Worm (Caenorhabditis elegans) whole organism, L3 larva: ENCODE measurements around the gene gck-4.

ENCODE experiments used
- R02D3.7 ChIP-seq: fragments of 150-350 bp; optimal IDR thresholded peaks from 2 replicates; lab custom pipeline; 2014; ENCODE audit warnings: missing biosample characterization, missing genetic modification characterization
- ZK546.5 ChIP-seq: sonication (generic microtip); optimal IDR thresholded peaks from 2 replicates; lab custom pipeline; 2017; ENCODE audit warnings: missing biosample characterization, missing genetic modification characterization
- aly-2 ChIP-seq: fragments of 150-350 bp; optimal IDR thresholded peaks from 2 replicates; lab custom pipeline; 2014; ENCODE audit warnings: missing biosample characterization, missing genetic modification characterization
- ceh-16 ChIP-seq: sonication (generic microtip); optimal IDR thresholded peaks from 2 replicates; lab custom pipeline; 2017; ENCODE audit warnings: missing biosample characterization, missing genetic modification characterization
- ceh-28 ChIP-seq: fragments of 150-350 bp; optimal IDR thresholded peaks from 2 replicates; lab custom pipeline; 2014; ENCODE audit warnings: missing biosample characterization, missing genetic modification reagents, missing genetic modification characterization
- ceh-9 ChIP-seq: sonication (generic microtip); optimal IDR thresholded peaks from 2 replicates; lab custom pipeline; 2018; ENCODE audit warnings: missing biosample characterization, missing genetic modification characterization
- daf-12 ChIP-seq: fragments of 150-350 bp; optimal IDR thresholded peaks from 2 replicates; lab custom pipeline; 2014; ENCODE audit warnings: missing biosample characterization, missing genetic modification reagents, missing genetic modification characterization
- egl-27 ChIP-seq: sonication (generic microtip); optimal IDR thresholded peaks from 4 replicates; lab custom pipeline; 2017; ENCODE audit warnings: missing biosample characterization, missing genetic modification reagents, missing genetic modification characterization
- egl-5 ChIP-seq: fragments of 150-350 bp; optimal IDR thresholded peaks from 2 replicates; lab custom pipeline; 2017; ENCODE audit warnings: missing biosample characterization, missing genetic modification reagents, missing genetic modification characterization, inconsistent platforms
- elt-2 ChIP-seq: sonication (generic microtip); optimal IDR thresholded peaks from 2 replicates; lab custom pipeline; 2016; ENCODE audit warnings: missing genetic modification reagents, mild to moderate bottlenecking, missing genetic modification characterization, missing compliant biosample characterization
- eor-1 ChIP-seq, 2 experiments: fragments of 150-350 bp; optimal IDR thresholded peaks; 2 replicates each; lab custom pipeline; 2014 to 2018; ENCODE audit warnings: missing biosample characterization in 2 of 2, missing genetic modification characterization in 2 of 2
- fkh-10 ChIP-seq: sonication (generic microtip); optimal IDR thresholded peaks from 2 replicates; lab custom pipeline; 2017; ENCODE audit warnings: missing biosample characterization, missing genetic modification reagents, missing genetic modification characterization
- fkh-2 ChIP-seq: fragments of 150-350 bp; optimal IDR thresholded peaks from 2 replicates; lab custom pipeline; 2014; ENCODE audit warnings: missing biosample characterization, missing genetic modification reagents, missing genetic modification characterization
- fos-1 ChIP-seq: fragments of 150-350 bp; optimal IDR thresholded peaks from 2 replicates; lab custom pipeline; 2014; ENCODE audit warnings: missing biosample characterization, missing genetic modification characterization
- hmg-11 ChIP-seq: sonication (generic microtip); optimal IDR thresholded peaks from 2 replicates; lab custom pipeline; 2016; ENCODE audit warnings: missing genetic modification characterization, missing compliant biosample characterization
- jun-1 ChIP-seq: fragments of 150-350 bp; optimal IDR thresholded peaks from 2 replicates; lab custom pipeline; 2014; ENCODE audit warnings: missing biosample characterization, missing genetic modification reagents, missing genetic modification characterization
- lin-15B ChIP-seq: fragments of 150-350 bp; optimal IDR thresholded peaks from 2 replicates; lab custom pipeline; 2014; ENCODE audit warnings: missing biosample characterization, missing genetic modification characterization
- lsy-12 ChIP-seq: sonication (generic microtip); optimal IDR thresholded peaks from 2 replicates; lab custom pipeline; 2016; ENCODE audit warnings: mild to moderate bottlenecking, missing genetic modification characterization, missing compliant biosample characterization
- mml-1 ChIP-seq: fragments of 150-350 bp; sonication (generic microtip); optimal IDR thresholded peaks from 3 replicates; lab custom pipeline; 2014; ENCODE audit warnings: missing biosample characterization, missing genetic modification characterization
- nhr-11 ChIP-seq: fragments of 150-350 bp; optimal IDR thresholded peaks from 2 replicates; lab custom pipeline; 2014; ENCODE audit warnings: missing biosample characterization, missing genetic modification characterization
- nhr-12 ChIP-seq: fragments of 150-350 bp; optimal IDR thresholded peaks from 2 replicates; lab custom pipeline; 2014; ENCODE audit warnings: missing biosample characterization, missing genetic modification characterization
- nhr-28 ChIP-seq: fragments of 150-350 bp; optimal IDR thresholded peaks from 2 replicates; lab custom pipeline; 2014; ENCODE audit warnings: missing biosample characterization, missing genetic modification characterization
- nhr-43 ChIP-seq: sonication (generic microtip); optimal IDR thresholded peaks from 2 replicates; lab custom pipeline; 2016; ENCODE audit warnings: mild to moderate bottlenecking, missing genetic modification characterization, missing compliant biosample characterization; ENCODE audit not compliant: poor library complexity, severe bottlenecking
- nhr-67 ChIP-seq: fragments of 150-350 bp; optimal IDR thresholded peaks from 2 replicates; lab custom pipeline; 2014; ENCODE audit warnings: missing biosample characterization, missing genetic modification characterization
- nhr-76 ChIP-seq: fragments of 150-350 bp; sonication (generic microtip); optimal IDR thresholded peaks from 5 replicates; lab custom pipeline; 2014; ENCODE audit warnings: missing biosample characterization, missing genetic modification characterization
- nhr-77 ChIP-seq: fragments of 150-350 bp; optimal IDR thresholded peaks from 2 replicates; lab custom pipeline; 2014; ENCODE audit warnings: missing biosample characterization, missing genetic modification characterization
- pha-4 ChIP-seq: fragments of 150-350 bp; optimal IDR thresholded peaks from 2 replicates; lab custom pipeline; 2014; ENCODE audit warnings: missing biosample characterization, missing genetic modification reagents, missing genetic modification characterization
- skn-1 ChIP-seq: fragments of 150-350 bp; optimal IDR thresholded peaks from 2 replicates; lab custom pipeline; 2014; ENCODE audit warnings: missing biosample characterization, missing genetic modification characterization
- snpc-4 ChIP-seq: fragments of 150-350 bp; optimal IDR thresholded peaks from 2 replicates; lab custom pipeline; 2014; ENCODE audit warnings: missing biosample characterization, missing genetic modification characterization
- tbx-2 ChIP-seq: sonication (generic microtip); optimal IDR thresholded peaks from 2 replicates; lab custom pipeline; 2016; ENCODE audit warnings: mild to moderate bottlenecking, missing genetic modification characterization, missing compliant biosample characterization
- unc-62 ChIP-seq: fragments of 150-350 bp; sonication (generic microtip); optimal IDR thresholded peaks from 4 replicates; lab custom pipeline; 2014; ENCODE audit warnings: missing biosample characterization, missing genetic modification reagents, missing genetic modification characterization
- zag-1 ChIP-seq: fragments of 150-350 bp; optimal IDR thresholded peaks from 2 replicates; lab custom pipeline; 2014; ENCODE audit warnings: missing biosample characterization, missing genetic modification characterization
- ztf-11 ChIP-seq: fragments of 150-350 bp; optimal IDR thresholded peaks from 2 replicates; lab custom pipeline; 2014; ENCODE audit warnings: missing biosample characterization, missing genetic modification characterization
- ztf-4 ChIP-seq: fragments of 150-350 bp; optimal IDR thresholded peaks from 2 replicates; lab custom pipeline; 2014; ENCODE audit warnings: missing biosample characterization, missing genetic modification characterization

Gene gck-4

ce11 chrX:13702923-13703322 is 25.9 kb downstream of the gck-4 start:
- TF ChIP-seq fkh-10 (GFP tag; lab: Kevin White, UChicago), result no peak
- TF ChIP-seq ceh-9 (tag; lab: Kevin White, UChicago), result no peak
- no peak for TF ChIP-seq ztf-4 (tag; lab: Kevin White, UChicago)
- TF ChIP-seq egl-5 (tag; lab: Kevin White, UChicago), result no peak
- TF ChIP-seq pha-4, result no peak
- no peak for TF ChIP-seq ztf-11 (tag; lab: Kevin White, UChicago)
- no peak for TF ChIP-seq nhr-28
- TF ChIP-seq nhr-12 (tag; lab: Kevin White, UChicago), result no peak
- no peak for TF ChIP-seq zag-1
- no peak for TF ChIP-seq egl-27
- no peak for TF ChIP-seq nhr-76
- TF ChIP-seq skn-1 (tag; lab: Kevin White, UChicago), result no peak
- TF ChIP-seq nhr-11, result no peak
- TF ChIP-seq tbx-2 (tag; lab: Kevin White, UChicago), result no peak
- TF ChIP-seq fkh-2, result no peak
- TF ChIP-seq nhr-67 (tag; lab: Kevin White, UChicago), result no peak

- TF ChIP-seq jun-1 (tag; lab: Kevin White, UChicago) (no peak), R02D3.7 (tag; lab: Kevin White, UChicago) (no peak), elt-2 (tag; lab: Kevin White, UChicago) (no peak), ZK546.5 (tag; lab: Kevin White, UChicago) (no peak)
Measured at ce11 chrX:13706607-13707006, 29.6 kb downstream of the gck-4 start, which contains the start of gene K02D3.1. Gene K02D3.1, plus strand, starts transcription at chrX:13706907.

ce11 chrX:13709060-13709459 is 32.1 kb downstream of the gck-4 start:
- no peak for TF ChIP-seq ztf-11 (tag; lab: Kevin White, UChicago)
- no peak for TF ChIP-seq elt-2 (tag; lab: Kevin White, UChicago)
- no peak for TF ChIP-seq fkh-10 (GFP tag; lab: Kevin White, UChicago)
- no peak for TF ChIP-seq zag-1
- TF ChIP-seq lsy-12, result no peak
- no peak for TF ChIP-seq fos-1 (tag; lab: Kevin White, UChicago)
- TF ChIP-seq pha-4, result no peak
- no peak for TF ChIP-seq mml-1 (tag; lab: Kevin White, UChicago)
- TF ChIP-seq snpc-4 (tag; lab: Kevin White, UChicago), result no peak
- TF ChIP-seq nhr-28, result no peak
- TF ChIP-seq egl-5 (tag; lab: Kevin White, UChicago), result no peak
- TF ChIP-seq skn-1 (tag; lab: Kevin White, UChicago), result no peak
- TF ChIP-seq nhr-11, result no peak
- TF ChIP-seq daf-12 (tag; lab: Kevin White, UChicago), result no peak
- no peak for TF ChIP-seq ztf-4 (tag; lab: Kevin White, UChicago)
- TF ChIP-seq nhr-77 (tag; lab: Kevin White, UChicago), result no peak
- TF ChIP-seq ceh-16 (tag; lab: Kevin White, UChicago), result no peak
- TF ChIP-seq nhr-76, result no peak
- no peak for TF ChIP-seq aly-2 (tag; lab: Kevin White, UChicago)
- no peak for TF ChIP-seq hmg-11 (tag; lab: Kevin White, UChicago)

ce11 chrX:13711909-13712308 is 34.9 kb downstream of the gck-4 start, which contains the start of gene K02D3.2:
Gene K02D3.2, minus strand, starts transcription at chrX:13712009.
- TF ChIP-seq hmg-11 (tag; lab: Kevin White, UChicago), result no peak
- no peak for TF ChIP-seq nhr-67 (tag; lab: Kevin White, UChicago)
- TF ChIP-seq lin-15B, result no peak
- no peak for TF ChIP-seq tbx-2 (tag; lab: Kevin White, UChicago)
- no peak for TF ChIP-seq nhr-28
- TF ChIP-seq mml-1 (tag; lab: Kevin White, UChicago), result no peak
- no peak for TF ChIP-seq ceh-9 (tag; lab: Kevin White, UChicago)
- TF ChIP-seq zag-1, result no peak
- no peak for TF ChIP-seq nhr-43
- TF ChIP-seq ceh-28 (tag; lab: Kevin White, UChicago), result no peak
- TF ChIP-seq nhr-77 (tag; lab: Kevin White, UChicago), result no peak
- no peak for TF ChIP-seq fkh-10 (GFP tag; lab: Kevin White, UChicago)
- no peak for TF ChIP-seq egl-27
- TF ChIP-seq aly-2 (tag; lab: Kevin White, UChicago), result no peak
- TF ChIP-seq eor-1 (tag; optimal IDR thresholded peaks at IDR 0.05; lab: Kevin White, UChicago), result no peak
- no peak for TF ChIP-seq daf-12 (tag; lab: Kevin White, UChicago)

ce11 chrX:13712992-13713391 is 36.0 kb downstream of the gck-4 start:
- TF ChIP-seq ZK546.5 (tag; lab: Kevin White, UChicago), result no peak
- TF ChIP-seq unc-62 (GFP tag; lab: Kevin White, UChicago), result no peak
- no peak for TF ChIP-seq tbx-2 (tag; lab: Kevin White, UChicago)
- peak; percentile 13 for TF ChIP-seq egl-5 (tag; lab: Kevin White, UChicago)
- no peak for TF ChIP-seq R02D3.7 (tag; lab: Kevin White, UChicago)
